Worm (Caenorhabditis elegans) whole organism, L3 larva: ENCODE data around the gene T21H3.5.

Experiments used
- R02D3.7 ChIP-seq: fragments of 150-350 bp; optimal IDR thresholded peaks from 2 replicates; lab custom pipeline; 2014; ENCODE audit warnings: missing biosample characterization, missing genetic modification characterization
- ZK546.5 ChIP-seq: sonication (generic microtip); optimal IDR thresholded peaks from 2 replicates; lab custom pipeline; 2017; ENCODE audit warnings: missing biosample characterization, missing genetic modification characterization
- aly-2 ChIP-seq: fragments of 150-350 bp; optimal IDR thresholded peaks from 2 replicates; lab custom pipeline; 2014; ENCODE audit warnings: missing biosample characterization, missing genetic modification characterization
- ama-1 ChIP-seq: fragments of 150-350 bp; optimal IDR thresholded peaks from 2 replicates; lab custom pipeline; 2018
- ceh-16 ChIP-seq: sonication (generic microtip); optimal IDR thresholded peaks from 2 replicates; lab custom pipeline; 2017; ENCODE audit warnings: missing biosample characterization, missing genetic modification characterization
- ceh-28 ChIP-seq: fragments of 150-350 bp; optimal IDR thresholded peaks from 2 replicates; lab custom pipeline; 2014; ENCODE audit warnings: missing biosample characterization, missing genetic modification reagents, missing genetic modification characterization
- ceh-82 ChIP-seq: fragments of 150-350 bp; optimal IDR thresholded peaks from 2 replicates; lab custom pipeline; 2014; ENCODE audit warnings: missing biosample characterization, missing genetic modification characterization
- ceh-9 ChIP-seq: sonication (generic microtip); optimal IDR thresholded peaks from 2 replicates; lab custom pipeline; 2018; ENCODE audit warnings: missing biosample characterization, missing genetic modification characterization
- daf-12 ChIP-seq: fragments of 150-350 bp; optimal IDR thresholded peaks from 2 replicates; lab custom pipeline; 2014; ENCODE audit warnings: missing biosample characterization, missing genetic modification reagents, missing genetic modification characterization
- egl-27 ChIP-seq: sonication (generic microtip); optimal IDR thresholded peaks from 4 replicates; lab custom pipeline; 2017; ENCODE audit warnings: missing biosample characterization, missing genetic modification reagents, missing genetic modification characterization
- egl-5 ChIP-seq: fragments of 150-350 bp; optimal IDR thresholded peaks from 2 replicates; lab custom pipeline; 2017; ENCODE audit warnings: missing biosample characterization, missing genetic modification reagents, missing genetic modification characterization, inconsistent platforms
- elt-1 ChIP-seq: fragments of 150-350 bp; optimal IDR thresholded peaks from 2 replicates; lab custom pipeline; 2014; ENCODE audit warnings: missing biosample characterization, missing genetic modification characterization
- elt-2 ChIP-seq: sonication (generic microtip); optimal IDR thresholded peaks from 2 replicates; lab custom pipeline; 2016; ENCODE audit warnings: missing genetic modification reagents, mild to moderate bottlenecking, missing genetic modification characterization, missing compliant biosample characterization
- elt-3 ChIP-seq, 3 experiments: fragments of 150-350 bp in 1 of 3; sonication (generic microtip) in 2 of 3; optimal IDR thresholded peaks; 2 replicates in 2 of 3; 4 replicates in 1 of 3; lab custom pipeline; 2014 to 2017; ENCODE audit warnings: missing biosample characterization in 3 of 3, missing genetic modification characterization in 3 of 3
- eor-1 ChIP-seq, 2 experiments: fragments of 150-350 bp; optimal IDR thresholded peaks; 2 replicates each; lab custom pipeline; 2014 to 2018; ENCODE audit warnings: missing biosample characterization in 2 of 2, missing genetic modification characterization in 2 of 2
- fkh-10 ChIP-seq: sonication (generic microtip); optimal IDR thresholded peaks from 2 replicates; lab custom pipeline; 2017; ENCODE audit warnings: missing biosample characterization, missing genetic modification reagents, missing genetic modification characterization
- fkh-2 ChIP-seq: fragments of 150-350 bp; optimal IDR thresholded peaks from 2 replicates; lab custom pipeline; 2014; ENCODE audit warnings: missing biosample characterization, missing genetic modification reagents, missing genetic modification characterization
- fos-1 ChIP-seq: fragments of 150-350 bp; optimal IDR thresholded peaks from 2 replicates; lab custom pipeline; 2014; ENCODE audit warnings: missing biosample characterization, missing genetic modification characterization
- hmg-11 ChIP-seq: sonication (generic microtip); optimal IDR thresholded peaks from 2 replicates; lab custom pipeline; 2016; ENCODE audit warnings: missing genetic modification characterization, missing compliant biosample characterization
- jun-1 ChIP-seq: fragments of 150-350 bp; optimal IDR thresholded peaks from 2 replicates; lab custom pipeline; 2014; ENCODE audit warnings: missing biosample characterization, missing genetic modification reagents, missing genetic modification characterization
- lin-15B ChIP-seq: fragments of 150-350 bp; optimal IDR thresholded peaks from 2 replicates; lab custom pipeline; 2014; ENCODE audit warnings: missing biosample characterization, missing genetic modification characterization
- lin-39 ChIP-seq: fragments of 150-350 bp; optimal IDR thresholded peaks from 2 replicates; lab custom pipeline; 2018; ENCODE audit warnings: missing biosample characterization, missing genetic modification reagents, missing genetic modification characterization
- lsy-12 ChIP-seq: sonication (generic microtip); optimal IDR thresholded peaks from 2 replicates; lab custom pipeline; 2016; ENCODE audit warnings: mild to moderate bottlenecking, missing genetic modification characterization, missing compliant biosample characterization
- mdl-1 ChIP-seq: fragments of 150-350 bp; optimal IDR thresholded peaks from 2 replicates; lab custom pipeline; 2014; ENCODE audit warnings: missing biosample characterization, missing genetic modification characterization
- mml-1 ChIP-seq: fragments of 150-350 bp; sonication (generic microtip); optimal IDR thresholded peaks from 3 replicates; lab custom pipeline; 2014; ENCODE audit warnings: missing biosample characterization, missing genetic modification characterization
- nfya-1 ChIP-seq: sonication (generic microtip); optimal IDR thresholded peaks from 2 replicates; lab custom pipeline; 2017; ENCODE audit warnings: missing genetic modification characterization, mild to moderate bottlenecking, missing compliant biosample characterization, antibody characterized with exemption, moderate library complexity; ENCODE audit not compliant: insufficient read depth
- nhr-11 ChIP-seq: fragments of 150-350 bp; optimal IDR thresholded peaks from 2 replicates; lab custom pipeline; 2014; ENCODE audit warnings: missing biosample characterization, missing genetic modification characterization
- nhr-12 ChIP-seq: fragments of 150-350 bp; optimal IDR thresholded peaks from 2 replicates; lab custom pipeline; 2014; ENCODE audit warnings: missing biosample characterization, missing genetic modification characterization
- nhr-23 ChIP-seq: fragments of 150-350 bp; optimal IDR thresholded peaks from 2 replicates; lab custom pipeline; 2014; ENCODE audit warnings: missing biosample characterization, missing genetic modification reagents, missing genetic modification characterization
- nhr-237 ChIP-seq: fragments of 150-350 bp; optimal IDR thresholded peaks from 2 replicates; lab custom pipeline; 2014; ENCODE audit warnings: missing biosample characterization, missing genetic modification characterization
- nhr-25 ChIP-seq: sonication (generic microtip); optimal IDR thresholded peaks from 2 replicates; lab custom pipeline; 2017; ENCODE audit warnings: missing biosample characterization, missing genetic modification characterization
- nhr-28 ChIP-seq: fragments of 150-350 bp; optimal IDR thresholded peaks from 2 replicates; lab custom pipeline; 2014; ENCODE audit warnings: missing biosample characterization, missing genetic modification characterization
- nhr-43 ChIP-seq: sonication (generic microtip); optimal IDR thresholded peaks from 2 replicates; lab custom pipeline; 2016; ENCODE audit warnings: mild to moderate bottlenecking, missing genetic modification characterization, missing compliant biosample characterization; ENCODE audit not compliant: poor library complexity, severe bottlenecking
- nhr-67 ChIP-seq: fragments of 150-350 bp; optimal IDR thresholded peaks from 2 replicates; lab custom pipeline; 2014; ENCODE audit warnings: missing biosample characterization, missing genetic modification characterization
- nhr-76 ChIP-seq: fragments of 150-350 bp; sonication (generic microtip); optimal IDR thresholded peaks from 5 replicates; lab custom pipeline; 2014; ENCODE audit warnings: missing biosample characterization, missing genetic modification characterization
- nhr-77 ChIP-seq: fragments of 150-350 bp; optimal IDR thresholded peaks from 2 replicates; lab custom pipeline; 2014; ENCODE audit warnings: missing biosample characterization, missing genetic modification characterization
- pha-4 ChIP-seq: fragments of 150-350 bp; optimal IDR thresholded peaks from 2 replicates; lab custom pipeline; 2014; ENCODE audit warnings: missing biosample characterization, missing genetic modification reagents, missing genetic modification characterization
- pqm-1 ChIP-seq: fragments of 150-350 bp; optimal IDR thresholded peaks from 2 replicates; lab custom pipeline; 2017; ENCODE audit warnings: missing biosample characterization, missing genetic modification characterization, inconsistent platforms
- sea-2 ChIP-seq: fragments of 150-350 bp; sonication (generic microtip); optimal IDR thresholded peaks from 4 replicates; lab custom pipeline; 2014; ENCODE audit warnings: missing biosample characterization, missing genetic modification reagents, missing genetic modification characterization
- skn-1 ChIP-seq: fragments of 150-350 bp; optimal IDR thresholded peaks from 2 replicates; lab custom pipeline; 2014; ENCODE audit warnings: missing biosample characterization, missing genetic modification characterization
- snpc-4 ChIP-seq: fragments of 150-350 bp; optimal IDR thresholded peaks from 2 replicates; lab custom pipeline; 2014; ENCODE audit warnings: missing biosample characterization, missing genetic modification characterization
- tbx-2 ChIP-seq: sonication (generic microtip); optimal IDR thresholded peaks from 2 replicates; lab custom pipeline; 2016; ENCODE audit warnings: mild to moderate bottlenecking, missing genetic modification characterization, missing compliant biosample characterization
- unc-39 ChIP-seq: sonication (generic microtip); optimal IDR thresholded peaks from 4 replicates; lab custom pipeline; 2017; ENCODE audit warnings: missing biosample characterization, missing genetic modification characterization
- unc-62 ChIP-seq: fragments of 150-350 bp; sonication (generic microtip); optimal IDR thresholded peaks from 4 replicates; lab custom pipeline; 2014; ENCODE audit warnings: missing biosample characterization, missing genetic modification reagents, missing genetic modification characterization
- zag-1 ChIP-seq: fragments of 150-350 bp; optimal IDR thresholded peaks from 2 replicates; lab custom pipeline; 2014; ENCODE audit warnings: missing biosample characterization, missing genetic modification characterization
- ztf-11 ChIP-seq: fragments of 150-350 bp; optimal IDR thresholded peaks from 2 replicates; lab custom pipeline; 2014; ENCODE audit warnings: missing biosample characterization, missing genetic modification characterization
- ztf-4 ChIP-seq: fragments of 150-350 bp; optimal IDR thresholded peaks from 2 replicates; lab custom pipeline; 2014; ENCODE audit warnings: missing biosample characterization, missing genetic modification characterization

T21H3.5 gene

ce11 chrV:1151830-1152229 is 12.3 kb downstream of the T21H3.5 start:
- TF ChIP-seq nhr-67 (no peak), ztf-11 (tag; lab: Kevin White, UChicago) (no peak), pqm-1 (no peak), mdl-1 (tag; lab: Kevin White, UChicago) (no peak), ztf-4 (tag; lab: Kevin White, UChicago) (no peak), nhr-77 (tag; lab: Kevin White, UChicago) (no peak), elt-2 (tag; lab: Kevin White, UChicago) (no peak)
- TF ChIP-seq, all 47 proteins: peak for 0

- TF ChIP-seq skn-1 (tag; lab: Kevin White, UChicago) (peak; percentile 87), aly-2 (tag; lab: Kevin White, UChicago) (peak; percentile 68), ztf-11 (tag; lab: Kevin White, UChicago) (no peak), nhr-11 (tag; lab: Kevin White, UChicago) (peak; percentile 99), pha-4 (tag; lab: Kevin White, UChicago) (peak; percentile 88), nhr-237 (tag; lab: Kevin White, UChicago) (peak; percentile 63), ceh-28 (tag; lab: Kevin White, UChicago) (peak; percentile 96), tbx-2 (peak; percentile 97), elt-3 (tag; optimal IDR thresholded peaks at IDR 0.05; lab: Kevin White, UChicago) (peak in 1 of 3 experiments; percentile 92), ceh-82 (tag; lab: Kevin White, UChicago) (peak; percentile 86), R02D3.7 (tag; lab: Kevin White, UChicago) (peak; percentile 90), elt-2 (tag; lab: Kevin White, UChicago) (peak; percentile 96), lin-15B (peak; percentile 94), eor-1 (tag; optimal IDR thresholded peaks at IDR 0.05; lab: Kevin White, UChicago) (peak in 1 of 2 experiments; percentile 79), unc-39 (tag; lab: Kevin White, UChicago) (no peak), fos-1 (tag; lab: Kevin White, UChicago) (peak; percentile 92), nhr-76 (tag; lab: Kevin White, UChicago) (peak; percentile 24), sea-2 (GFP tag; lab: Kevin White, UChicago) (peak; percentile 100), egl-5 (tag; lab: Kevin White, UChicago) (peak; percentile 87), nhr-67 (no peak), fkh-2 (tag; lab: Kevin White, UChicago) (peak; percentile 2), egl-27 (tag; lab: Kevin White, UChicago) (peak; percentile 89), ZK546.5 (tag; lab: Kevin White, UChicago) (peak; percentile 65), mml-1 (no peak), lin-39 (tag; lab: Kevin White, UChicago) (peak; percentile 98), daf-12 (tag; lab: Kevin White, UChicago) (no peak), snpc-4 (peak; percentile 83), ceh-16 (tag; lab: Kevin White, UChicago) (peak; percentile 61), pqm-1 (peak; percentile 83), mdl-1 (tag; lab: Kevin White, UChicago) (peak; percentile 74), hmg-11 (tag; lab: Kevin White, UChicago) (peak; percentile 97), ceh-9 (tag; lab: Kevin White, UChicago) (no peak), ama-1 (lab: Kevin White, UChicago) (peak; percentile 46), nhr-28 (tag; lab: Kevin White, UChicago) (no peak), fkh-10 (peak; percentile 98), nhr-77 (tag; lab: Kevin White, UChicago) (peak; percentile 86), elt-1 (peak; percentile 73), nhr-43 (tag; lab: Kevin White, UChicago) (peak; percentile 96), unc-62 (GFP tag; lab: Kevin White, UChicago) (peak; percentile 94), lsy-12 (tag; lab: Kevin White, UChicago) (peak; percentile 99), jun-1 (peak; percentile 99), ztf-4 (tag; lab: Kevin White, UChicago) (peak; percentile 93), nhr-12 (no peak), nhr-23 (tag; lab: Kevin White, UChicago) (peak; percentile 93), nfya-1 (tag; lab: Kevin White, UChicago) (peak; percentile 97), nhr-25 (tag; lab: Kevin White, UChicago) (peak; percentile 98), zag-1 (peak; percentile 84)
Observed at ce11 chrV:1151324-1151742, 12.8 kb downstream of the T21H3.5 start.
